Fruit fly (Drosophila melanogaster): ENCODE measurements around the gene msd5.
A peak's percentile ranks its signal among the peaks of the same experiment; 100 is the strongest.

Gene msd5

DNA sequence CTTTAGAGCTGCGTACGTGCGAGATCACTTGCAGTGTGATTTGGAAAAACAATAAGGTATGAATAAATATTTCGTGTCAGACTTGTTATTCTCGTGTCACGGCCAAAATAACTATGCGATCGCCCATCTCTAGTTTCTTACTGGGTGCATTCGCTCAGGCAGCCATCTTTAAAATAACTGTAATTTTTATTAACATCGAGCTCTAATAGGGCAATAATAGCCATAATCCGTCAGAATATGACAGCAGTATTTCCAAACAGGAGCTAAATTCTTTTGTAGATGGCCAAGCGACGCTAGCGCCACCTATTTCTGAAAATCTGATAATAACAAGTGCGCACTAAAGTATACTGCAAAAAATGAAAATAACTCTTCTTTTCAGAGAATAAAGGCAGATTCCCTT is 19.1 kb upstream of the msd5 start (continued):
- TF ChIP-seq dysf (GFP tag; IDR thresholded peaks at IDR 0.05) (no peak), Lhr (GFP tag; optimal IDR thresholded peaks at IDR 0.05) (peak; percentile 71), CG33557 (GFP tag; optimal IDR thresholded peaks at IDR 0.05) (peak; percentile 14), Aef1 (GFP tag; IDR thresholded peaks at IDR 0.05) (no peak), chn (GFP tag; optimal IDR thresholded peaks at IDR 0.05) (peak; percentile 16), CoRest (tag; optimal IDR thresholded peaks at IDR 0.05) (peak; percentile 64), vnd (GFP tag; IDR thresholded peaks at IDR 0.05; ENCODE audit: partially characterized antibody) (peak; percentile 80), CG6854 (GFP tag; optimal IDR thresholded peaks at IDR 0.05) (no peak), ro (GFP tag; IDR thresholded peaks at IDR 0.05) (no peak), da (GFP tag; optimal IDR thresholded peaks at IDR 0.05) (no peak), Xrp1 (GFP tag; IDR thresholded peaks at IDR 0.05) (peak; percentile 29; the same call in 1 of the 2 replicates), twi (tag; optimal IDR thresholded peaks at IDR 0.05) (peak; percentile 3), CG5953 (GFP tag; IDR thresholded peaks at IDR 0.05) (no peak), ERR (GFP tag; optimal IDR thresholded peaks at IDR 0.05) (no peak), D19A (tag; optimal IDR thresholded peaks at IDR 0.05) (peak; percentile 48), Chrac-16 (GFP tag; optimal IDR thresholded peaks at IDR 0.05) (no peak), vfl (GFP tag; optimal IDR thresholded peaks at IDR 0.05) (no peak), fru (optimal IDR thresholded peaks at IDR 0.05) (no peak), CG8478 (optimal IDR thresholded peaks at IDR 0.05) (no peak), CG7745 (tag; optimal IDR thresholded peaks at IDR 0.05) (peak; percentile 6), CG4707 (GFP tag; optimal IDR thresholded peaks at IDR 0.05) (no peak), btn (GFP tag; optimal IDR thresholded peaks at IDR 0.05) (no peak), Atf-2 (GFP tag; optimal IDR thresholded peaks at IDR 0.05) (no peak), corto (GFP tag; optimal IDR thresholded peaks at IDR 0.05) (no peak), CG13775 (GFP tag; optimal IDR thresholded peaks at IDR 0.05) (peak; percentile 19), abd-A (tag; optimal IDR thresholded peaks at IDR 0.05) (peak; percentile 82), Dref (GFP tag; IDR thresholded peaks at IDR 0.05) (no peak), CG13894 (tag; optimal IDR thresholded peaks at IDR 0.05) (peak; percentile 53), CG4820 (GFP tag; optimal IDR thresholded peaks at IDR 0.05) (no peak), CG12299 (tag; optimal IDR thresholded peaks at IDR 0.05) (no peak), tgo (GFP tag; IDR thresholded peaks at IDR 0.05) (no peak), GATAe (GFP tag; conservative IDR thresholded peaks at IDR 0.05) (no peak), az2 (GFP tag; optimal IDR thresholded peaks at IDR 0.05) (peak; percentile 41), Myb (GFP tag; optimal IDR thresholded peaks at IDR 0.05) (peak; percentile 21), ash1 (GFP tag; optimal IDR thresholded peaks at IDR 0.05) (no peak), CG10565 (GFP tag; optimal IDR thresholded peaks at IDR 0.05) (no peak), pan (optimal IDR thresholded peaks at IDR 0.05) (no peak), pan (GFP tag; optimal IDR thresholded peaks at IDR 0.05 in 1 of 2, IDR thresholded peaks at IDR 0.05 in 1 of 2) (peak in 1 of 2 experiments; percentile 52), CG14667 (GFP tag; IDR thresholded peaks at IDR 0.05) (no peak), ham (GFP tag; IDR thresholded peaks at IDR 0.05) (no peak), odd (GFP tag; optimal IDR thresholded peaks at IDR 0.05) (peak; percentile 77), CG17328 (GFP tag; IDR thresholded peaks at IDR 0.05) (peak; percentile 21; the same call in 1 of the 2 replicates), NK7.1 (GFP tag; optimal IDR thresholded peaks at IDR 0.05) (peak; percentile 48), CG11398 (GFP tag; optimal IDR thresholded peaks at IDR 0.05) (no peak), disco-r (GFP tag; optimal IDR thresholded peaks at IDR 0.05) (no peak), CG6765 (GFP tag; optimal IDR thresholded peaks at IDR 0.05) (no peak), oc (tag; optimal IDR thresholded peaks at IDR 0.05) (peak; percentile 86), tna (GFP tag; IDR thresholded peaks at IDR 0.05; ENCODE audit: partially characterized antibody) (peak; percentile 74), CG31224 (GFP tag; IDR thresholded peaks at IDR 0.05) (no peak), grau (tag; optimal IDR thresholded peaks at IDR 0.05) (peak; percentile 47), Dad (GFP tag; optimal IDR thresholded peaks at IDR 0.05) (no peak), CG3407 (GFP tag; optimal IDR thresholded peaks at IDR 0.05) (no peak), dan (GFP tag; IDR thresholded peaks at IDR 0.05) (no peak)

All from whole organism, embryonic.